Fruit fly (Drosophila melanogaster): ENCODE data around the gene dmGlut.

dm6 chr2L:12049133-12049532 is 21.9 kb downstream of the dmGlut start, which contains the start of gene PLCXD:
- TF ChIP-seq CG1621 (tag; optimal IDR thresholded peaks at IDR 0.05): no peak
- TF ChIP-seq CG6792 (GFP tag; optimal IDR thresholded peaks at IDR 0.05): no peak
- TF ChIP-seq CG32006 (GFP tag; optimal IDR thresholded peaks at IDR 0.05): no peak
- no peak for TF ChIP-seq topi (GFP tag; optimal IDR thresholded peaks at IDR 0.05)
- no peak for TF ChIP-seq Hr4 (GFP tag; optimal IDR thresholded peaks at IDR 0.05)
- TF ChIP-seq CG8632 (GFP tag; optimal IDR thresholded peaks at IDR 0.05): no peak
- no peak for TF ChIP-seq ss (GFP tag; optimal IDR thresholded peaks at IDR 0.05)
- no peak for TF ChIP-seq Eip78C (GFP tag)
- no peak for TF ChIP-seq OdsH (GFP tag; optimal IDR thresholded peaks at IDR 0.05)
